Fruit fly (Drosophila melanogaster): ENCODE measurements around the gene Gr8a.

Gr8a gene

DNA sequence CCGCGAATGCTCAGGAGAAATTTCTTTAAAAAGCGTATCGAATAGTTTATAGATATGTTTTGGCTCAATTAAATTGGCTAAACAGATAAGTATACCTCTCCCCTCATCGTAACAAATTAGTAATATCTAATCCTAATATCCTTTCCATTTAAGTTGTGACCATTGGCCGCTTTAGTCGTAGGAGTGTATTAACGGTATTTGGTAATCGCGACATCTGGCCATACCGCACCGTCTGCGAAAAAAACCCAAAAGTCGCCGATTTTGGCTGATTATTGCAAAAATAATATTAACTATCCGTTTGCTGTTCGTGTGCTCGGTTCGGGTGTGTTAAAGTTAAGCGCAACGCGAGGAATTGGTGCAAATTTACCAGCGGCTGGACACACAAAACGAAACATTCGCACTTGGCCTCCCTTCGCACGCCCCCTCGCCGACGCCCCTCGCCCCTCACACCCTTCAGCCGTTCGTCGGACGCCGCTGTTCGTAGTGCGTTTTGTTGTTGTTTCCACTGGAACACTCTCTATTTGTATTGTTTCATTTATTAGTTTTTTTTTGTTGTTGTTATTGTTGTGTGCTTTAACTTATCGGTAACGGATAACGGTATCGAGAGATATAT is 20.3 kb downstream of the Gr8a start, which contains the start of the genes amx and Dsor1:
TSS of gene amx (minus strand) at position 166 of the 613 bp plus-strand sequence.
TSS of gene Dsor1 (plus strand) at position 172 of the 613 bp plus-strand sequence.
- 0 out of 2 replicates have a peak, but pooled peaks have one; percentile 41 for TF ChIP-seq rib (GFP tag; IDR thresholded peaks at IDR 0.05)
- TF ChIP-seq Med (GFP tag), result peak; percentile 57
- TF ChIP-seq CG34422 (GFP tag; IDR thresholded peaks at IDR 0.05), result peak; percentile 71; the same call in 2 of the 3 replicates
- TF ChIP-seq hkb (optimal IDR thresholded peaks at IDR 0.05), result peak; percentile 60
- TF ChIP-seq hkb (GFP tag; IDR thresholded peaks at IDR 0.05), result no peak
- peak; percentile 7 for TF ChIP-seq Elba2 (GFP tag; optimal IDR thresholded peaks at IDR 0.05)
- peak in 1 of 2 experiments; percentile 3 for TF ChIP-seq Pdp1 (GFP tag; optimal IDR thresholded peaks at IDR 0.05)
- peak; percentile 62 for TF ChIP-seq CG4617 (GFP tag; optimal IDR thresholded peaks at IDR 0.05; ENCODE audit: borderline replicate concordance)
- TF ChIP-seq nmo (GFP tag; optimal IDR thresholded peaks at IDR 0.05), result peak; percentile 20
- TF ChIP-seq CG12659 (GFP tag; optimal IDR thresholded peaks at IDR 0.05), result peak; percentile 33
- TF ChIP-seq Tbp (GFP tag; optimal IDR thresholded peaks at IDR 0.05), result peak; percentile 23
- TF ChIP-seq Chrac-16 (GFP tag; optimal IDR thresholded peaks at IDR 0.05), result no peak
- no peak for TF ChIP-seq CG8944 (GFP tag; optimal IDR thresholded peaks at IDR 0.05)
- no peak for TF ChIP-seq CG33213 (GFP tag; optimal IDR thresholded peaks at IDR 0.05)
- no peak for TF ChIP-seq CG17328 (GFP tag; IDR thresholded peaks at IDR 0.05)
- peak; percentile 30 for TF ChIP-seq CG14710 (tag; optimal IDR thresholded peaks at IDR 0.05)
- TF ChIP-seq sqz (GFP tag; optimal IDR thresholded peaks at IDR 0.05), result peak; percentile 30
- TF ChIP-seq CG4707 (GFP tag; optimal IDR thresholded peaks at IDR 0.05), result no peak
- peak; percentile 77 for TF ChIP-seq CG9797 (GFP tag; optimal IDR thresholded peaks at IDR 0.05)
- no peak for TF ChIP-seq ERR (GFP tag; optimal IDR thresholded peaks at IDR 0.05)
- peak; percentile 52 for TF ChIP-seq Sin3A (optimal IDR thresholded peaks at IDR 0.05)
- 0 out of 3 replicates have a peak, but pooled peaks have one; percentile 30 for TF ChIP-seq Aef1 (GFP tag; IDR thresholded peaks at IDR 0.05)
- TF ChIP-seq bowl (GFP tag; IDR thresholded peaks at IDR 0.05), result no peak
- TF ChIP-seq Nf-YC (tag; optimal IDR thresholded peaks at IDR 0.05), result peak; percentile 14
- no peak for TF ChIP-seq CG1024 (GFP tag; IDR thresholded peaks at IDR 0.05)
- TF ChIP-seq wdn (GFP tag; IDR thresholded peaks at IDR 0.05), result no peak
- TF ChIP-seq nerfin-1 (tag; optimal IDR thresholded peaks at IDR 0.05), result peak; percentile 36
- peak; percentile 34; the same call in 1 of the 2 replicates for TF ChIP-seq CG4360 (GFP tag; IDR thresholded peaks at IDR 0.05)
- peak; percentile 12 for TF ChIP-seq CG10267 (tag; optimal IDR thresholded peaks at IDR 0.05)
- no peak for TF ChIP-seq onecut (GFP tag; IDR thresholded peaks at IDR 0.05)
- no peak for TF ChIP-seq Drgx (GFP tag; IDR thresholded peaks at IDR 0.05)
- peak; percentile 43 for TF ChIP-seq YL-1 (GFP tag; optimal IDR thresholded peaks at IDR 0.05)
- TF ChIP-seq crol (GFP tag; IDR thresholded peaks at IDR 0.05), result peak; percentile 99
- TF ChIP-seq scrt (GFP tag; optimal IDR thresholded peaks at IDR 0.05), result no peak
- peak; percentile 31 for TF ChIP-seq CG2116 (GFP tag; optimal IDR thresholded peaks at IDR 0.05)
- TF ChIP-seq corto (GFP tag; optimal IDR thresholded peaks at IDR 0.05), result no peak
- peak; percentile 7 for TF ChIP-seq CG30020 (tag; optimal IDR thresholded peaks at IDR 0.05)
- TF ChIP-seq sug (tag; optimal IDR thresholded peaks at IDR 0.05), result peak; percentile 5
- TF ChIP-seq gfzf (GFP tag; optimal IDR thresholded peaks at IDR 0.05), result peak; percentile 87
- TF ChIP-seq Sry-δ (GFP tag; optimal IDR thresholded peaks at IDR 0.05), result peak; percentile 26
- TF ChIP-seq trem (tag; optimal IDR thresholded peaks at IDR 0.05), result peak; percentile 50
- peak; percentile 24 for TF ChIP-seq Lhr (GFP tag; optimal IDR thresholded peaks at IDR 0.05)
- peak; percentile 23; the same call in 1 of the 2 replicates for TF ChIP-seq Adf1 (GFP tag; IDR thresholded peaks at IDR 0.05)
- no peak for TF ChIP-seq CG6175 (GFP tag; IDR thresholded peaks at IDR 0.05)
- TF ChIP-seq Atf6 (GFP tag; IDR thresholded peaks at IDR 0.05), result no peak
- TF ChIP-seq CG1603 (tag; optimal IDR thresholded peaks at IDR 0.05), result peak; percentile 53
- TF ChIP-seq phol (tag; optimal IDR thresholded peaks at IDR 0.05), result peak; percentile 32
- no peak for TF ChIP-seq zfh2 (GFP tag; optimal IDR thresholded peaks at IDR 0.05)
- peak; percentile 26 for TF ChIP-seq Ets97D (GFP tag; optimal IDR thresholded peaks at IDR 0.05)
- peak; percentile 24; the same call in 1 of the 2 replicates for TF ChIP-seq E2f2 (GFP tag; IDR thresholded peaks at IDR 0.05)
- no peak for TF ChIP-seq Mrtf (GFP tag; IDR thresholded peaks at IDR 0.05)

Data from whole organism, embryonic.